Fruit fly (Drosophila melanogaster) whole organism, pupa: ENCODE results near the gene CG43072.

Source experiments
- CG10348 ChIP-seq: fragments of 200-800 bp; sonication (Bioruptor generic); IDR thresholded peaks from 2 replicates; pipeline ENCODE4 v1.3.6; 2022; ENCODE audit warnings: missing biosample characterization, missing genetic modification characterization
- CG12605 ChIP-seq: fragments of 200-800 bp; sonication (Bioruptor generic); IDR thresholded peaks from 2 replicates; pipeline ENCODE4 v1.3.6; 2022; ENCODE audit warnings: missing biosample characterization, missing genetic modification characterization
- CG13204 ChIP-seq: fragments of 200-800 bp; sonication (Bioruptor generic); optimal IDR thresholded peaks from 2 replicates; lab custom pipeline; 2018; ENCODE audit warnings: missing biosample characterization, mild to moderate bottlenecking, missing genetic modification characterization, moderate library complexity
- CG14655 ChIP-seq: fragments of 200-800 bp; sonication (Bioruptor generic); optimal IDR thresholded peaks from 3 replicates; lab custom pipeline; 2017; ENCODE audit warnings: mild to moderate bottlenecking, missing biosample characterization, missing genetic modification reagents, missing genetic modification characterization
- CG15710 ChIP-seq: fragments of 200-800 bp; sonication (Bioruptor generic); optimal IDR thresholded peaks from 2 replicates; lab custom pipeline; 2018; ENCODE audit warnings: missing biosample characterization, mild to moderate bottlenecking, missing genetic modification characterization, moderate library complexity
- CG17806 ChIP-seq: fragments of 200-800 bp; sonication (Bioruptor generic); optimal IDR thresholded peaks from 2 replicates; lab custom pipeline; 2018; ENCODE audit warnings: missing biosample characterization, mild to moderate bottlenecking, missing genetic modification characterization, moderate library complexity
- CG32121 ChIP-seq: fragments of 200-800 bp; sonication (Bioruptor generic); IDR thresholded peaks from 2 replicates; pipeline ENCODE4 v1.3.6; 2022; ENCODE audit warnings: missing biosample characterization, missing genetic modification characterization
- CG34367 ChIP-seq: fragments of 200-800 bp; sonication (Bioruptor generic); optimal IDR thresholded peaks from 2 replicates; lab custom pipeline; 2018; ENCODE audit warnings: missing biosample characterization, mild to moderate bottlenecking, missing genetic modification characterization
- CG4496 ChIP-seq: fragments of 200-800 bp; sonication (Bioruptor generic); IDR thresholded peaks from 3 replicates; pipeline ENCODE4 v1.3.6; 2022; ENCODE audit warnings: missing biosample characterization, missing genetic modification characterization
- CG8159 ChIP-seq: fragments of 200-800 bp; sonication (Bioruptor generic); optimal IDR thresholded peaks from 3 replicates; lab custom pipeline; 2018; ENCODE audit warnings: missing biosample characterization, mild to moderate bottlenecking, missing genetic modification characterization, moderate library complexity
- CG8301 ChIP-seq: fragments of 200-800 bp; sonication (Bioruptor generic); optimal IDR thresholded peaks from 2 replicates; lab custom pipeline; 2018; ENCODE audit warnings: missing biosample characterization, mild to moderate bottlenecking, missing genetic modification characterization
- CG9948 ChIP-seq: fragments of 200-800 bp; sonication (Bioruptor generic); optimal IDR thresholded peaks from 2 replicates; lab custom pipeline; 2018; ENCODE audit warnings: missing biosample characterization, mild to moderate bottlenecking, missing genetic modification characterization, moderate library complexity
- D1 ChIP-seq: fragments of 200-800 bp; sonication (Bioruptor generic); optimal IDR thresholded peaks from 2 replicates; lab custom pipeline; 2018; ENCODE audit warnings: missing biosample characterization, mild to moderate bottlenecking, missing genetic modification characterization, moderate library complexity
- EcR ChIP-seq: fragments of 200-800 bp; sonication (Bioruptor generic); optimal IDR thresholded peaks from 3 replicates; lab custom pipeline; 2019; ENCODE audit warnings: missing biosample characterization, missing genetic modification characterization, mild to moderate bottlenecking, moderate library complexity, missing genetic modification reagents
- Ets98B ChIP-seq: fragments of 200-800 bp; sonication (Bioruptor generic); IDR thresholded peaks from 2 replicates; pipeline ENCODE4 v1.3.6; 2022; ENCODE audit warnings: missing biosample characterization, missing genetic modification characterization
- Pif1A ChIP-seq: fragments of 200-800 bp; sonication (Bioruptor generic); optimal IDR thresholded peaks from 3 replicates; lab custom pipeline; 2016; ENCODE audit warnings: missing biosample characterization, missing genetic modification characterization
- Pif1B ChIP-seq: fragments of 200-800 bp; sonication (Bioruptor generic); optimal IDR thresholded peaks from 3 replicates; lab custom pipeline; 2016; ENCODE audit warnings: missing biosample characterization, missing genetic modification characterization
- Snoo ChIP-seq: fragments of 200-800 bp; sonication (Bioruptor generic); optimal IDR thresholded peaks from 3 replicates; lab custom pipeline; 2017; ENCODE audit warnings: missing biosample characterization, mild to moderate bottlenecking, missing genetic modification characterization, inconsistent platforms
- fd96Ca ChIP-seq: fragments of 200-800 bp; sonication (Bioruptor generic); IDR thresholded peaks from 3 replicates; pipeline ENCODE4 v1.3.6; 2022; ENCODE audit warnings: missing biosample characterization, missing genetic modification characterization
- gl ChIP-seq: fragments of 200-800 bp; sonication (Bioruptor generic); optimal IDR thresholded peaks from 2 replicates; lab custom pipeline; 2018; ENCODE audit warnings: missing biosample characterization, mild to moderate bottlenecking, missing genetic modification characterization
- rn ChIP-seq: fragments of 200-800 bp; sonication (Bioruptor generic); IDR thresholded peaks from 2 replicates; pipeline ENCODE4 v1.3.6; 2022; ENCODE audit warnings: missing biosample characterization, missing genetic modification characterization

CG43072 gene

dm6 chr3L:21069453-21069852 lies 3.8 kb downstream of the CG43072 start:
- TF ChIP-seq CG8301 (tag; lab: Kevin White, UChicago) = no peak
- no peak for TF ChIP-seq CG9948 (tag; lab: Kevin White, UChicago)
- TF ChIP-seq CG32121 = no peak
- TF ChIP-seq CG14655 (GFP tag; lab: Kevin White, UChicago) = no peak
- no peak for TF ChIP-seq CG12605 (GFP tag; lab: Robert Waterston, UW)
- TF ChIP-seq CG17806 = no peak
- TF ChIP-seq CG34367 (tag; lab: Kevin White, UChicago) = no peak
- no peak for TF ChIP-seq gl (tag; lab: Kevin White, UChicago)
- no peak for TF ChIP-seq CG10348 (GFP tag; lab: Robert Waterston, UW)
- no peak for TF ChIP-seq fd96Ca
- TF ChIP-seq rn (GFP tag; lab: Robert Waterston, UW) = no peak

dm6 chr3L:21070063-21070462 lies 4.4 kb downstream of the CG43072 start:
- TF ChIP-seq CG17806 (no peak), Snoo (no peak), Pif1A (GFP tag; lab: Kevin White, UChicago) (no peak), D1 (tag; lab: Kevin White, UChicago) (no peak), CG15710 (no peak), Pif1B (GFP tag; lab: Kevin White, UChicago) (no peak), CG8159 (tag; lab: Kevin White, UChicago) (no peak)

DNA sequence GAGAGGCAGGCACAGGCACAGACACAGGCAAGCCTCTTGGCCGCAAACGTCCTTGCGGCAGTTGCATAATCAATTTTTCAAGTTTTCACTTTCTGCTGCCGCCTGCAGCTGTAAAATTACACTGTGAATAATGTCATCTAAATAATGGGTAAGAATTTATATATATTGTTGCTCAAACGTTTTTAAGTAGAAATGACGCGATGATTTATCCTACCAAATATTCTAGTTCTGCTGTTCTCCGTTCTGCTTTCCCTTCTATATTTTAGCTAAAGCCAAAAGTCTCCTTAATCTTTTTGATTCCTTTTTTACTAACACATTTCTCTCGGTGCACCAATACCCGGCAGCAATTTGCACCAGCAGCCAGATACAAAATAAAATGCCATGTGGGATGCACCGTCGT lies 14.8 kb downstream of the CG43072 start:
- TF ChIP-seq D1 (tag; lab: Kevin White, UChicago) (no peak), Snoo (no peak), CG32121 (peak; percentile 21; the same call in 1 of the 2 replicates), CG8301 (tag; lab: Kevin White, UChicago) (no peak), rn (GFP tag; lab: Robert Waterston, UW) (no peak), CG9948 (tag; lab: Kevin White, UChicago) (no peak), Ets98B (peak; percentile 55), CG34367 (tag; lab: Kevin White, UChicago) (peak; percentile 19), CG17806 (no peak), gl (tag; lab: Kevin White, UChicago) (no peak), EcR (GFP tag; lab: Kevin White, UChicago) (no peak), Pif1A (GFP tag; lab: Kevin White, UChicago) (peak; percentile 77), fd96Ca (no peak), CG10348 (GFP tag; lab: Robert Waterston, UW) (no peak), CG14655 (GFP tag; lab: Kevin White, UChicago) (no peak), CG4496 (GFP tag; lab: Robert Waterston, UW) (peak; percentile 73; the same call in 2 of the 3 replicates), Pif1B (GFP tag; lab: Kevin White, UChicago) (peak; percentile 52), CG15710 (no peak), CG8159 (tag; lab: Kevin White, UChicago) (no peak), CG13204 (GFP tag; lab: Kevin White, UChicago) (no peak), CG12605 (GFP tag; lab: Robert Waterston, UW) (peak; percentile 56)

DNA sequence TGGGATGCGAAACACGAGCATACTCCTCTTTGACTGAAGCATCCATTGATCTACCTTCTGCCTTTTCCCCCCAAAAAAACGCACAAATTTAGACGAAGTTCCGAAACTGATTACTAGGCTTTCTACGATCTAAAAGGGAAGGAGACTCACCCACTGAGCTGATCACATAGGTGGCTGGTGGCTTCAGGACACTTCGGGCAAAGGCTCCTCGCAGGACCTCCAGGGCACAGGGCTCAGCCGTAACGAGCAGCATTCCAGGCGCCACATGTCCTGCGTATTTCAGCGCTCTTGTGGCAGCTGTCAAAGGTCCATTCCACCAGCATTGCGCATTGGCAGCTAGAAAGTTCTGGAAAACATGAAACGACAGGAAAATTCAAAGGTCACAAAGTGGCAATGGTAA lies 23.2 kb downstream of the CG43072 start, which contains the start of gene CG33285:
TSS of gene CG33285 (minus strand) at position 101 of the 400 bp plus-strand sequence.
- TF ChIP-seq CG4496 (GFP tag; lab: Robert Waterston, UW) (no peak), CG12605 (GFP tag; lab: Robert Waterston, UW) (no peak), D1 (tag; lab: Kevin White, UChicago) (no peak), CG8159 (tag; lab: Kevin White, UChicago) (no peak), fd96Ca (no peak), CG34367 (tag; lab: Kevin White, UChicago) (no peak), CG15710 (no peak)

DNA sequence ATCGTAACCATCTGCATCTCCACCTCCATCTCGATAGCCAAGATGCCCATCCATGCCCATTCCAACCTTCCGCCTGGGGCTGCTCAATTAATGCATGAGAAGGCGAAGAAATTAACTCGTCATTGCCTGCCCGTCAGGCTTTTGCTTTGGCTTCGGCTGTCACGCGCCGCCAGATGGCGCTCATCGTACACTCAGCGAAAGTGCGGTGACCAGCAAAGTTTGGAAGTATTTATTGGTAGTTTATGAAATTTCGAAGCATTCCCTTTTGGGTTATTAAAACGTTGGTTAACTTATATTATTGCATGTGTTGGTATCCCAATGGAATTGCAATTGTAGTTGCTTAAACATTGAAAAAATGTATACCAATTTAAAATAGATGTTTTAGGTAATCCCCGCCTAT lies 24.6 kb downstream of the CG43072 start:
- peak; percentile 20 for TF ChIP-seq CG14655 (GFP tag; lab: Kevin White, UChicago)
- TF ChIP-seq Pif1A (GFP tag; lab: Kevin White, UChicago) = peak; percentile 4
- no peak for TF ChIP-seq EcR (GFP tag; lab: Kevin White, UChicago)
- TF ChIP-seq, all 21 proteins: peak for 2

DNA sequence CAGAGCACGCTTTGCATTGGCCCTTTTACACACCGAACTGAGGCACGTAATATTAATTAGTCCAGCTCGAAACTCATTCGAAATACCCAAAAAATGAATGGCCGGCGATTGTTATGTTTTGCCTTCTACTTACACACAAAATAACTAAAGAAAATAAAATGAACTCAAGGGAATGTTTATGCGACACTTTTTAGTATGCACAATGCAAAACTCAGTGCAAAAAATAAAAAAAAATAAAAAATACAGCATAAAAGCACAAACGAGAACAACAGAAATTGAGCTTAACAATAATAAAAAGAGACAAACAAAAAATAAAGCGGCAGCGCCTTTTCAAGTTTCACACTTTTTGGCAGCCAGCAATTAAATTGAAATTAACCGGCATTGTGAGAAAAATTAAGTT lies 31.7 kb downstream of the CG43072 start:
- no peak for TF ChIP-seq CG9948 (tag; lab: Kevin White, UChicago)
- TF ChIP-seq Ets98B = no peak
- TF ChIP-seq CG13204 (GFP tag; lab: Kevin White, UChicago) = no peak
- no peak for TF ChIP-seq rn (GFP tag; lab: Robert Waterston, UW)
- no peak for TF ChIP-seq CG12605 (GFP tag; lab: Robert Waterston, UW)
- TF ChIP-seq CG17806 = no peak
- no peak for TF ChIP-seq Pif1A (GFP tag; lab: Kevin White, UChicago)
- no peak for TF ChIP-seq CG10348 (GFP tag; lab: Robert Waterston, UW)
- TF ChIP-seq CG8301 (tag; lab: Kevin White, UChicago) = no peak
- no peak for TF ChIP-seq Pif1B (GFP tag; lab: Kevin White, UChicago)
- no peak for TF ChIP-seq CG32121
- no peak for TF ChIP-seq CG15710
- no peak for TF ChIP-seq EcR (GFP tag; lab: Kevin White, UChicago)
- TF ChIP-seq CG34367 (tag; lab: Kevin White, UChicago) = no peak
- no peak for TF ChIP-seq fd96Ca
- TF ChIP-seq Snoo = no peak
- TF ChIP-seq CG4496 (GFP tag; lab: Robert Waterston, UW) = no peak
- no peak for TF ChIP-seq D1 (tag; lab: Kevin White, UChicago)
- TF ChIP-seq, all 21 proteins: peak for 0
